Worm (Caenorhabditis elegans): ENCODE measurements around the gene kcc-1.

- TF ChIP-seq snpc-1.2 (GFP tag; IDR thresholded peaks at IDR 0.05) = no peak
- TF ChIP-seq nhr-28 (tag; optimal IDR thresholded peaks at IDR 0.05) = no peak
- TF ChIP-seq jun-1 (tag; optimal IDR thresholded peaks at IDR 0.05) = no peak
Measured at ce11 chrIV:7176887-7177286, 29.2 kb upstream of the kcc-1 start, which contains the start of gene str-44.

Data from whole organism, L4 larva.